Fruit fly (Drosophila melanogaster) Kc167 (cell line): ENCODE results near the gene Eig71Ef.

Source experiments
- insv ChIP-seq: fragments of >200 bp; optimal IDR thresholded peaks from 3 replicates; lab custom pipeline; 2018; ENCODE audit warnings: missing external identifiers
- ttk ChIP-seq: sonication (Bioruptor generic); optimal IDR thresholded peaks from 2 replicates; lab custom pipeline; 2017; ENCODE audit warnings: missing external identifiers

dm6 chr3L:15683345-15683922 is 26.2 kb upstream of the Eig71Ef start, which contains the start of the genes CG7579 and Pgant8:
- TF ChIP-seq ttk (lab: Kevin White, UChicago) (no peak), insv (lab: Kevin White, UChicago) (no peak)
